Worm (Caenorhabditis elegans): Measurements from ENCODE around the gene K02E11.7.
"Not testable (repeated sequence)": the region's sequence is repeated elsewhere in the genome, so short reads cannot be mapped to it uniquely, and the experiment has no call there.

Gene K02E11.7

DNA sequence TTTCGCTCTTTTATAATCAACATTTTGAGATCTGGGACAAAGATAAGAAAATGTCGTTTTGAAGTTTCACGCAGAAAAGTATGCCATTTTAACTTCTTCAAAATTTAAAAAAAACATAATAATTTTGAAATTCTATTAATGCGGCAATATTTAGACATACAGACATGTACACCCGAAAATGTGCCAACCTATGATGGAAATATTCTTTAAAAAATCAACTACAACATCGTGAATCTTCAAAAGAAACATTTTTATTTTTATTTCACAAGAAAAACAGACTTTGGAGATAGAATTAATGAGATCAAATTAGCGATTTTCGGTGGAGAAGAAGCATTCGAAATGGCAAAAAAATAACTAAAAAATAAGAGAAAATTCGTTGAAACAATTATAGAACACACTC is 39.0 kb downstream of the K02E11.7 start, which contains the start of gene T16A9.5:
Gene T16A9.5 (minus strand): TSS at position 101 of the 400 bp plus-strand sequence.
- no peak for TF ChIP-seq ztf-4 (tag; optimal IDR thresholded peaks at IDR 0.05)
- no peak for TF ChIP-seq ceh-82 (tag; optimal IDR thresholded peaks at IDR 0.05)
- TF ChIP-seq fkh-10 (GFP tag; optimal IDR thresholded peaks at IDR 0.05): no peak
- TF ChIP-seq elt-1 (tag; optimal IDR thresholded peaks at IDR 0.05): no peak
- no peak for TF ChIP-seq unc-62 (GFP tag; optimal IDR thresholded peaks at IDR 0.05)

DNA sequence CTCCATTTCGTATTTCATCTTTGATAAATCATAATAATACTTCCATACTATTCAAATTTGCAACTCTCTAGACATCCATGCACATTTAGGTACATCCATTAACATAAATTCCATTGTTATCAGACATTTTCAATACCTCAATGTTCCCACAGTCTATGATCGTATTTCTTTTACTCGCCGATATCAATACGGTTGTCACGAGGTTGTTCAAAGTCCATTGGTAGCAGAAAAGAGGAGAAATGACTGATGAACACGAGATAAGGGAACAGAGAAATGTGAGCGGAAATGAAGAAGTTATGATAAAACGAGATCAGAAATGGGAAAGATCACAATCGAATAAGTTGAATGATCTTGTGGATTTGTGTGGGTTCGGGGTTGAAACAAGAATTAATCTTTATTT is 41.3 kb downstream of the K02E11.7 start:
- TF ChIP-seq snpc-4 (tag; optimal IDR thresholded peaks at IDR 0.05) (no peak), lin-39 (tag; optimal IDR thresholded peaks at IDR 0.05) (no peak), ztf-11 (tag; optimal IDR thresholded peaks at IDR 0.05) (no peak), nhr-43 (tag; optimal IDR thresholded peaks at IDR 0.05; ENCODE audit: poor library complexity, severe bottlenecking) (peak; percentile 15), hmg-11 (tag; optimal IDR thresholded peaks at IDR 0.05) (no peak), elt-2 (tag; optimal IDR thresholded peaks at IDR 0.05) (peak; percentile 88), elt-3 (tag; optimal IDR thresholded peaks at IDR 0.05) (peak in 1 of 3 experiments; percentile 17), nhr-12 (tag; optimal IDR thresholded peaks at IDR 0.05) (no peak), unc-39 (tag; optimal IDR thresholded peaks at IDR 0.05) (no peak), pqm-1 (tag; optimal IDR thresholded peaks at IDR 0.05) (peak; percentile 77), nhr-25 (tag; optimal IDR thresholded peaks at IDR 0.05) (peak; percentile 11), jun-1 (tag; optimal IDR thresholded peaks at IDR 0.05) (peak; percentile 52), mml-1 (tag; optimal IDR thresholded peaks at IDR 0.05) (no peak)

DNA sequence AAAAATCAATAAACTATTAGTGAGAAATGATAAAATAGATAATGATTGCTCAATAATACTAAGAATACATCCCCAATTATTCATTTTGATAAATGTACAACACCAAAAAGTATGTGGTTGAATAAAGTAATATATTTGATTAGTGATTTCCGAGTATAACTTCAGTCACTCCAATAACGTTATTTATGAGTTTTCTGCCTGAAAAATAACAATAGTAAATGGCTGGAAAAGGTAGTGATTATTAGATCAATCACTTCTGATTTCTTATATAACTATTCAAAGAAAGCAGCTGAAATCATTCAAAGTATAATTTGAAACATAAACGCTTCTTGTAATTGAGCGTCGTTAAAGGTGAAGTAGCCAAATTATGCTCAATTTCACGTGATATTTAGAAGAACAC is 43.4 kb downstream of the K02E11.7 start, which contains the start of gene str-230:
Gene str-230 (minus strand): TSS at position 101 of the 400 bp plus-strand sequence.
- TF ChIP-seq skn-1 (tag; optimal IDR thresholded peaks at IDR 0.05) (no peak), nhr-43 (tag; optimal IDR thresholded peaks at IDR 0.05; ENCODE audit: poor library complexity, severe bottlenecking) (no peak), daf-12 (tag; optimal IDR thresholded peaks at IDR 0.05) (no peak), fkh-2 (tag; optimal IDR thresholded peaks at IDR 0.05) (no peak), sea-2 (GFP tag; optimal IDR thresholded peaks at IDR 0.05) (no peak), nhr-77 (tag; optimal IDR thresholded peaks at IDR 0.05) (no peak), ceh-82 (tag; optimal IDR thresholded peaks at IDR 0.05) (no peak), ztf-11 (tag; optimal IDR thresholded peaks at IDR 0.05) (no peak), nhr-76 (tag; optimal IDR thresholded peaks at IDR 0.05) (no peak), nfya-1 (tag; optimal IDR thresholded peaks at IDR 0.05; ENCODE audit: insufficient read depth) (no peak), R02D3.7 (tag; optimal IDR thresholded peaks at IDR 0.05) (no peak), hmg-11 (tag; optimal IDR thresholded peaks at IDR 0.05) (no peak), nhr-23 (tag; optimal IDR thresholded peaks at IDR 0.05) (no peak), ZK546.5 (tag; optimal IDR thresholded peaks at IDR 0.05) (no peak), ztf-4 (tag; optimal IDR thresholded peaks at IDR 0.05) (no peak), unc-39 (tag; optimal IDR thresholded peaks at IDR 0.05) (no peak)

DNA sequence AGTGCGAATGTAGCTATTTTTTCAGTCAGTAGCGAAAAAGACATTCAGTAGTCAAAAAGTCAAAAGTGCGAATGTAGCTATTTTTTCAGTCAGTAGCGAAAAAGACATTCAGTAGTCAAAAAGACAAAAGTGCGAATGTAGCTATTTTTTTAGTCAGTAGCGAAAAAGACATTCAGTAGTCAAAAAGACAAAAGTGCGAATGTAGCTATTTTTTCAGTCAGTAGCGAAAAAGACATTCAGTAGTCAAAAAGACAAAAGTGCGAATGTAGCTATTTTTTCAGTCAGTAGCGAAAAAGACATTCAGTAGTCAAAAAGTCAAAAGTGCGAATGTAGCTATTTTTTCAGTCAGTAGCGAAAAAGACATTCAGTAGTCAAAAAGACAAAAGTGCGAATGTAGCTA is 48.9 kb downstream of the K02E11.7 start, which contains the start of gene T16A9.3:
Gene T16A9.3 (plus strand): TSS at position 301 of the 400 bp plus-strand sequence.
- not testable (repeated sequence) for TF ChIP-seq skn-1 (tag; optimal IDR thresholded peaks at IDR 0.05); sea-2 (GFP tag; optimal IDR thresholded peaks at IDR 0.05); mdl-1 (tag; optimal IDR thresholded peaks at IDR 0.05)
